Fruit fly (Drosophila melanogaster) whole organism, wandering third instar larva: ENCODE measurements around the gene CG2930.

Source experiments
- CG32264 ChIP-seq: fragments of 200-800 bp; sonication (Bioruptor generic); optimal IDR thresholded peaks from 2 replicates; lab custom pipeline; 2016; ENCODE audit warnings: missing biosample characterization, missing genetic modification characterization
- CrebA ChIP-seq: fragments of 200-800 bp; sonication (Bioruptor generic); optimal IDR thresholded peaks from 2 replicates; lab custom pipeline; 2016; ENCODE audit warnings: missing biosample characterization, mild to moderate bottlenecking, missing genetic modification characterization, borderline replicate concordance
- Dif ChIP-seq: fragments of 200-275, 200-300 bp; sonication (Bioruptor generic); optimal IDR thresholded peaks from 2 replicates; lab custom pipeline; 2018; ENCODE audit warnings: missing biosample characterization, missing genetic modification characterization; ENCODE audit not compliant: partially characterized antibody
- HLH106 ChIP-seq: fragments of 200-800 bp; optimal IDR thresholded peaks from 3 replicates; lab custom pipeline; 2019; ENCODE audit warnings: missing biosample characterization, mild to moderate bottlenecking, missing genetic modification characterization, moderate library complexity
- Hnf4 ChIP-seq: fragments of 200-800 bp; sonication (Bioruptor generic); optimal IDR thresholded peaks from 2 replicates; lab custom pipeline; 2016; ENCODE audit warnings: missing biosample characterization, mild to moderate bottlenecking, missing genetic modification characterization
- Hr83 ChIP-seq: fragments of 200-300 bp; sonication (Bioruptor generic); optimal IDR thresholded peaks from 2 replicates; lab custom pipeline; 2016; ENCODE audit warnings: missing biosample characterization, mild to moderate bottlenecking, missing genetic modification characterization, moderate library complexity; ENCODE audit not compliant: poor library complexity, severe bottlenecking
- Mio ChIP-seq: sonication (Bioruptor generic); optimal IDR thresholded peaks from 2 replicates; lab custom pipeline; 2016; ENCODE audit warnings: missing biosample characterization, missing genetic modification characterization
- Myc ChIP-seq: fragments of >200 bp; optimal IDR thresholded peaks from 2 replicates; lab custom pipeline; 2017
- OdsH ChIP-seq: fragments of 200-800 bp; sonication (Bioruptor generic); optimal IDR thresholded peaks from 2 replicates; lab custom pipeline; 2016; ENCODE audit warnings: missing biosample characterization, mild to moderate bottlenecking, missing genetic modification characterization
- Rel ChIP-seq, 2 experiments: fragments of 200-800 bp; sonication (Bioruptor generic) in 1 of 2; optimal IDR thresholded peaks; 2 replicates in 1 of 2; 3 replicates in 1 of 2; lab custom pipeline; 2016 to 2019; ENCODE audit warnings: mild to moderate bottlenecking in 2 of 2, missing biosample characterization in 2 of 2, missing genetic modification characterization in 2 of 2, moderate library complexity in 1 of 2
- Vsx2 ChIP-seq: fragments of 200-300, 225-300 bp; sonication (Bioruptor generic); optimal IDR thresholded peaks from 2 replicates; lab custom pipeline; 2018; ENCODE audit warnings: missing biosample characterization, missing genetic modification characterization; ENCODE audit not compliant: partially characterized antibody
- br ChIP-seq: fragments of 200-800 bp; sonication (Bioruptor generic); optimal IDR thresholded peaks from 2 replicates; lab custom pipeline; 2016; ENCODE audit warnings: missing biosample characterization, missing genetic modification characterization
- brk ChIP-seq: fragments of 200-800 bp; sonication (Bioruptor generic); optimal IDR thresholded peaks from 2 replicates; lab custom pipeline; 2016; ENCODE audit warnings: missing biosample characterization, mild to moderate bottlenecking, missing genetic modification characterization
- dsf ChIP-seq: sonication (Bioruptor generic); optimal IDR thresholded peaks from 2 replicates; lab custom pipeline; 2016; ENCODE audit warnings: missing biosample characterization, missing genetic modification characterization, borderline replicate concordance
- ey ChIP-seq: fragments of 200-800 bp; sonication (Bioruptor generic); optimal IDR thresholded peaks from 2 replicates; lab custom pipeline; 2016; ENCODE audit warnings: missing biosample characterization, missing genetic modification characterization
- foxo ChIP-seq, 2 experiments: fragments of 200-800 bp; sonication (Bioruptor generic); optimal IDR thresholded peaks; 2 replicates in 1 of 2; 3 replicates in 1 of 2; lab custom pipeline; 2016 to 2017; ENCODE audit warnings: missing biosample characterization in 2 of 2, missing genetic modification characterization in 2 of 2
- h ChIP-seq: fragments of 200-800 bp; sonication (Bioruptor generic); optimal IDR thresholded peaks from 3 replicates; lab custom pipeline; 2016; ENCODE audit warnings: missing biosample characterization, mild to moderate bottlenecking, missing genetic modification characterization
- jim ChIP-seq: fragments of 175-275, 200-325 bp; sonication (Bioruptor generic); optimal IDR thresholded peaks from 2 replicates; lab custom pipeline; 2016; ENCODE audit warnings: missing biosample characterization, mild to moderate bottlenecking, missing genetic modification characterization
- lola ChIP-seq: fragments of >200 bp; optimal IDR thresholded peaks from 2 replicates; lab custom pipeline; 2017; ENCODE audit warnings: missing biosample characterization, missing genetic modification characterization
- psq ChIP-seq: fragments of 200-800 bp; sonication (Bioruptor generic); optimal IDR thresholded peaks from 3 replicates; lab custom pipeline; 2017; ENCODE audit warnings: missing biosample characterization, mild to moderate bottlenecking, missing genetic modification characterization, moderate library complexity
- rgr ChIP-seq: fragments of 200-800 bp; sonication (Bioruptor generic); optimal IDR thresholded peaks from 3 replicates; lab custom pipeline; 2016; ENCODE audit warnings: missing biosample characterization, mild to moderate bottlenecking, missing genetic modification characterization
- sv ChIP-seq: fragments of 200-800 bp; sonication (Bioruptor generic); optimal IDR thresholded peaks from 3 replicates; lab custom pipeline; 2016; ENCODE audit warnings: missing biosample characterization, missing genetic modification characterization
- tai ChIP-seq: sonication (Bioruptor generic); optimal IDR thresholded peaks from 2 replicates; lab custom pipeline; 2016; ENCODE audit warnings: missing biosample characterization, missing genetic modification characterization
- woc ChIP-seq: sonication (Bioruptor generic); optimal IDR thresholded peaks from 2 replicates; lab custom pipeline; 2016; ENCODE audit warnings: missing biosample characterization, mild to moderate bottlenecking, missing genetic modification characterization

Gene CG2930

dm6 chrX:3825069-3825468 lies 43.7 kb upstream of the CG2930 start:
- TF ChIP-seq woc (GFP tag; lab: Kevin White, UChicago): no peak
- TF ChIP-seq brk (GFP tag; lab: Kevin White, UChicago): no peak
- no peak for TF ChIP-seq rgr (GFP tag; lab: Kevin White, UChicago)
- no peak for TF ChIP-seq sv
- TF ChIP-seq lola (GFP tag; lab: Kevin White, UChicago): no peak
- TF ChIP-seq Dif (GFP tag; lab: Kevin White, UChicago): no peak
- TF ChIP-seq br (GFP tag; lab: Kevin White, UChicago): no peak
- no peak for TF ChIP-seq Vsx2 (GFP tag; lab: Kevin White, UChicago)
- TF ChIP-seq, all 38 proteins: peak for 0

- TF ChIP-seq Mio (GFP tag; lab: Kevin White, UChicago) (no peak), foxo (GFP tag; optimal IDR thresholded peaks at IDR 0.05; lab: Kevin White, UChicago) (no peak), OdsH (GFP tag; lab: Kevin White, UChicago) (no peak), Myc (lab: Kevin White, UChicago) (no peak), Hnf4 (no peak), sv (no peak), CG32264 (no peak), HLH106 (tag; lab: Kevin White, UChicago) (no peak), Hr83 (GFP tag; lab: Kevin White, UChicago) (no peak), lola (GFP tag; lab: Kevin White, UChicago) (no peak)
Measured at dm6 chrX:3827897-3828296, 40.9 kb upstream of the CG2930 start, which contains the start of gene CG2901. CG2901 (plus strand) TSS chrX:3828197.

- TF ChIP-seq h (GFP tag; lab: Kevin White, UChicago) (peak; percentile 34), foxo (GFP tag; optimal IDR thresholded peaks at IDR 0.05; lab: Kevin White, UChicago) (peak in 1 of 2 experiments; percentile 2), CrebA (GFP tag; lab: Kevin White, UChicago) (no peak), dsf (GFP tag; lab: Kevin White, UChicago) (no peak), HLH106 (tag; lab: Kevin White, UChicago) (peak; percentile 5), ey (GFP tag; lab: Kevin White, UChicago) (peak; percentile 21), Hnf4 (peak; percentile 23), psq (no peak), tai (GFP tag; lab: Kevin White, UChicago) (no peak), OdsH (GFP tag; lab: Kevin White, UChicago) (peak; percentile 20), rgr (GFP tag; lab: Kevin White, UChicago) (peak; percentile 27)
Measured at dm6 chrX:3831761-3832160, 37.0 kb upstream of the CG2930 start.

- TF ChIP-seq foxo (GFP tag; optimal IDR thresholded peaks at IDR 0.05; lab: Kevin White, UChicago) (no peak), jim (GFP tag; lab: Kevin White, UChicago) (no peak), Myc (lab: Kevin White, UChicago) (no peak), br (GFP tag; lab: Kevin White, UChicago) (no peak), ey (GFP tag; lab: Kevin White, UChicago) (no peak), Mio (GFP tag; lab: Kevin White, UChicago) (no peak), rgr (GFP tag; lab: Kevin White, UChicago) (no peak), Rel (GFP tag; optimal IDR thresholded peaks at IDR 0.05; lab: Kevin White, UChicago) (no peak), Rel (tag; optimal IDR thresholded peaks at IDR 0.05; lab: Kevin White, UChicago) (no peak), woc (GFP tag; lab: Kevin White, UChicago) (no peak), tai (GFP tag; lab: Kevin White, UChicago) (no peak), Vsx2 (GFP tag; lab: Kevin White, UChicago) (no peak), Hr83 (GFP tag; lab: Kevin White, UChicago) (no peak), dsf (GFP tag; lab: Kevin White, UChicago) (no peak), h (GFP tag; lab: Kevin White, UChicago) (no peak)
Measured at dm6 chrX:3832226-3832625, 36.5 kb upstream of the CG2930 start.

dm6 chrX:3833109-3833657 lies 35.6 kb upstream of the CG2930 start:
- TF ChIP-seq Dif (GFP tag; lab: Kevin White, UChicago) (peak; percentile 35), Hr83 (GFP tag; lab: Kevin White, UChicago) (no peak), Rel (GFP tag; optimal IDR thresholded peaks at IDR 0.05; lab: Kevin White, UChicago) (no peak), Rel (tag; optimal IDR thresholded peaks at IDR 0.05; lab: Kevin White, UChicago) (peak; percentile 90), psq (peak; percentile 74)
